Fruit fly (Drosophila melanogaster) Kc167 (cell line): ENCODE data around the gene CG9109.

ENCODE experiments used
- h ChIP-seq: fragments of >200 bp; optimal IDR thresholded peaks from 3 replicates; lab custom pipeline; 2018; ENCODE audit warnings: missing external identifiers
- psq ChIP-seq: fragments of >200 bp; optimal IDR thresholded peaks from 2 replicates; lab custom pipeline; 2017; ENCODE audit warnings: missing external identifiers
- ttk ChIP-seq: sonication (Bioruptor generic); optimal IDR thresholded peaks from 2 replicates; lab custom pipeline; 2017; ENCODE audit warnings: missing external identifiers

DNA sequence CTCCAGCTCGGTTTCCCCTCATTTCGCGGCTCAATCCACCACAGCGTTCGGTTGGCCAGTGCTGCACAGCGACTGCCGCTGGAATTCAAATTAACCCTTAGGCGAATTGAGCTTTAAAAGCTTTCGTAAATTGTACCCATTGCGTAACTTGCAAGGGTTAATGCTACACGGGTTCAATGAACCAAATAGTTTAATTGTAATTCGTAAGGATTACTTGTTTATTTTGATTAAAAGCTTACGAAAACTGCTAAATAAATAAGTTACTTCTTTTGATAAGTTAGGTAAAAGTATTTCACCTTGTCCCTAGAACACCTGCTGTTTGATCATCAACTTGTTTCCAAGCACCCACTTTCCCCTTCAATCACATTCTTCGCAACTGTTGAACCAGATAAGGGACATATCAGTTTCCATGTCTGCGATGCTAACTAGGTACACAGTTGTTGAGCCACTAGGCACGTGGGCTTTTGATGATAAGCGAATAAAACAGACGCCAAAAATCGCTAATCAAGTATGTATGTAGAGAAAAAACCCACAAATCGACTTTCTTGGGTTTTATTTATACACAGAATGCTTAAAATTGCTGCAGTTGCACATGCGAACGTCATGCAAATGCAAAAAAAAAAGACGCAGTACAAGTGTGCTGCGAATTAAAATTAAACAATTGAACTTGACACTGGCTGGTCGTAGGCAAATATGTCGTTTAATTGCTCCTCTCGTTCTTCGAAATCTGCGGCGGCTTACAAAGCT, 11.9 kb upstream of the CG9109 start, which contains the start of gene Pfas:
- no peak for TF ChIP-seq ttk
- TF ChIP-seq h (lab: Kevin White, UChicago), result no peak
- TF ChIP-seq psq (lab: Kevin White, UChicago), result no peak
